4 worm cellular contexts compared by ENCODE assay signal in the genomic region with DNA sequence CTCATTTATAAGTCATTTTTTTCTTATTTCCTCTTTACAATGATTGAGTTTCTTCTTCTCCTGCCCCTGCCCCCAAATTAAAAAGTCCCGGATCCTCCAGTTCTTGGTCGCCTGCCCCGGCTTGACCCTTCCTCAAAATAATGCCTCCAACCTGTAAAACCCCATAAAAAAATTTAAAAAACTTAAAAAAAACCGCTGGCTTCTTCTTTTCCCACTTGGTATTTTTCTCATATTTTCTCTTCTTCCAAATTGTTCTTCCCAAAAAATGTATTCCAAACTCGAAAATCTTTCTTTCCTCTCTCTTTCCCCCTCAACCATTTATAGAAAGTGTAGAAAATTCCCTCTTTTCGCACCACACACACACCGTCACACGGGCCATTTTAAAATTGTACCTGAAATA.
TF ChIP-seq lines count a peak whose summit lies in the region.

No protein-coding gene starts in this region.

TF ChIP-seq in whole organism, L1 larva, 84 proteins besides CTCF, POLR2A, EP300 and RAD21:
- TF ChIP-seq ceh-82 (tag; optimal IDR thresholded peaks at IDR 0.05; lab: Kevin White, UChicago) (peak in 1 of 3 experiments; percentile 9), lsy-2 (tag; optimal IDR thresholded peaks at IDR 0.05; lab: Kevin White, UChicago) (no peak), lin-14 (GFP tag; optimal IDR thresholded peaks at IDR 0.05; lab: Kevin White, UChicago) (peak; percentile 15)

TF ChIP-seq in whole organism, L2 larva, 48 proteins besides CTCF, POLR2A, EP300 and RAD21:
- TF ChIP-seq unc-39 (tag; optimal IDR thresholded peaks at IDR 0.05; lab: Kevin White, UChicago) (no peak), ceh-16 (tag; optimal IDR thresholded peaks at IDR 0.05; lab: Kevin White, UChicago) (no peak), nhr-77 (tag; optimal IDR thresholded peaks at IDR 0.05; lab: Kevin White, UChicago) (peak; percentile 0), elt-1 (tag; optimal IDR thresholded peaks at IDR 0.05; lab: Kevin White, UChicago) (no peak), Y55F3AM.14 (GFP tag; optimal IDR thresholded peaks at IDR 0.05; lab: Kevin White, UChicago) (peak; percentile 62)
TF ChIP-seq in whole organism, L2 larva: peak in this region for 2.

TF ChIP-seq in whole organism, L4 larva, 104 proteins besides CTCF, POLR2A, EP300 and RAD21:
- TF ChIP-seq zip-2 (tag; optimal IDR thresholded peaks at IDR 0.05; lab: Kevin White, UChicago), result no peak
- no peak for TF ChIP-seq daf-19 (GFP tag; conservative IDR thresholded peaks at IDR 0.05; lab: Robert Waterston, UW)
- TF ChIP-seq mep-1 (tag; optimal IDR thresholded peaks at IDR 0.05; lab: Kevin White, UChicago), result no peak
- TF ChIP-seq ctbp-1 (GFP tag; IDR thresholded peaks at IDR 0.05; lab: Robert Waterston, UW), result 0 out of 2 replicates have a peak, but pooled peaks have one; percentile 7
- TF ChIP-seq mxl-2 (GFP tag; conservative IDR thresholded peaks at IDR 0.05; lab: Robert Waterston, UW), result no peak
- peak; percentile 87 for TF ChIP-seq ama-1 (optimal IDR thresholded peaks at IDR 0.05; lab: Kevin White, UChicago)
- no peak for TF ChIP-seq nhr-76 (tag; optimal IDR thresholded peaks at IDR 0.05; lab: Kevin White, UChicago)
- no peak for TF ChIP-seq Y5F2A.4 (GFP tag; optimal IDR thresholded peaks at IDR 0.05; lab: Kevin White, UChicago)
- no peak for TF ChIP-seq daf-8 (GFP tag; IDR thresholded peaks at IDR 0.05; lab: Robert Waterston, UW)
- TF ChIP-seq ceh-44 (GFP tag; IDR thresholded peaks at IDR 0.05; lab: Robert Waterston, UW), result no peak
- no peak for TF ChIP-seq spr-1 (tag; optimal IDR thresholded peaks at IDR 0.05; lab: Kevin White, UChicago)
- no peak for TF ChIP-seq F49E8.2 (tag; optimal IDR thresholded peaks at IDR 0.05; lab: Kevin White, UChicago; ENCODE audit: borderline replicate concordance)
- TF ChIP-seq rbr-2 (tag; optimal IDR thresholded peaks at IDR 0.05; lab: Kevin White, UChicago), result no peak
- no peak for TF ChIP-seq nhr-237 (tag; optimal IDR thresholded peaks at IDR 0.05; lab: Kevin White, UChicago)
- no peak for TF ChIP-seq mes-2 (tag; optimal IDR thresholded peaks at IDR 0.05; lab: Kevin White, UChicago; ENCODE audit: poor library complexity, severe bottlenecking)
- no peak for TF ChIP-seq T26A8.4 (GFP tag; IDR thresholded peaks at IDR 0.05; lab: Robert Waterston, UW)
- no peak for TF ChIP-seq nhr-42 (GFP tag; IDR thresholded peaks at IDR 0.05; lab: Robert Waterston, UW)
- 0 out of 2 replicates have a peak, but pooled peaks have one; percentile 11 for TF ChIP-seq pha-4 (GFP tag; IDR thresholded peaks at IDR 0.05; lab: Robert Waterston, UW)
- no peak for TF ChIP-seq pha-4 (tag; optimal IDR thresholded peaks at IDR 0.05; lab: Kevin White, UChicago)
- TF ChIP-seq madf-9 (GFP tag; conservative IDR thresholded peaks at IDR 0.05; lab: Robert Waterston, UW), result no peak
- TF ChIP-seq F26F4.8 (GFP tag; conservative IDR thresholded peaks at IDR 0.05; lab: Robert Waterston, UW), result no peak
- TF ChIP-seq nhr-48 (tag; optimal IDR thresholded peaks at IDR 0.05; lab: Kevin White, UChicago), result no peak
- TF ChIP-seq aha-1 (tag; lab: Kevin White, UChicago), result peak; percentile 85
- TF ChIP-seq unc-39 (tag; optimal IDR thresholded peaks at IDR 0.05; lab: Kevin White, UChicago), result no peak
- TF ChIP-seq daf-12 (tag; optimal IDR thresholded peaks at IDR 0.05; lab: Kevin White, UChicago), result no peak
- no peak for TF ChIP-seq hmg-1.1 (GFP tag; IDR thresholded peaks at IDR 0.05; lab: Robert Waterston, UW)
- no peak for TF ChIP-seq F37D6.2 (tag; optimal IDR thresholded peaks at IDR 0.05; lab: Kevin White, UChicago)
- TF ChIP-seq egl-27 (tag; optimal IDR thresholded peaks at IDR 0.05; lab: Kevin White, UChicago), result no peak
- TF ChIP-seq lin-38 (GFP tag; IDR thresholded peaks at IDR 0.05; lab: Robert Waterston, UW), result no peak; the same call in 1 of the 2 replicates
- TF ChIP-seq lin-39 (tag; optimal IDR thresholded peaks at IDR 0.05; lab: Kevin White, UChicago), result no peak
- TF ChIP-seq zag-1 (tag; optimal IDR thresholded peaks at IDR 0.05; lab: Kevin White, UChicago), result no peak
- no peak for TF ChIP-seq ces-1 (GFP tag; optimal IDR thresholded peaks at IDR 0.05; lab: Kevin White, UChicago)
- TF ChIP-seq lsy-2 (tag; optimal IDR thresholded peaks at IDR 0.05; lab: Kevin White, UChicago), result no peak
- TF ChIP-seq Y48G9A.11 (GFP tag; IDR thresholded peaks at IDR 0.05; lab: Robert Waterston, UW), result no peak
- TF ChIP-seq tra-1 (GFP tag; IDR thresholded peaks at IDR 0.05; lab: Robert Waterston, UW), result 0 out of 2 replicates have a peak, but pooled peaks have one; percentile 10
- TF ChIP-seq ceh-82 (tag; optimal IDR thresholded peaks at IDR 0.05; lab: Kevin White, UChicago), result no peak
- peak; percentile 2 for TF ChIP-seq nhr-77 (tag; optimal IDR thresholded peaks at IDR 0.05; lab: Kevin White, UChicago)
- no peak for TF ChIP-seq dmd-6 (GFP tag; IDR thresholded peaks at IDR 0.05; lab: Robert Waterston, UW)
- TF ChIP-seq vab-7 (GFP tag; IDR thresholded peaks at IDR 0.05; lab: Robert Waterston, UW), result no peak
- TF ChIP-seq mxl-3 (GFP tag; optimal IDR thresholded peaks at IDR 0.05; lab: Kevin White, UChicago), result no peak
- no peak for TF ChIP-seq F44E2.7 (GFP tag; IDR thresholded peaks at IDR 0.05; lab: Robert Waterston, UW)

TF ChIP-seq in whole organism, young adult, 124 proteins besides CTCF, POLR2A, EP300 and RAD21:
- TF ChIP-seq ama-1 (optimal IDR thresholded peaks at IDR 0.05; lab: Kevin White, UChicago) (no peak), ama-1 (GFP tag; optimal IDR thresholded peaks at IDR 0.05; lab: Kevin White, UChicago) (no peak), atf-7 (tag; optimal IDR thresholded peaks at IDR 0.05; lab: Kevin White, UChicago) (peak; percentile 34), snpc-3.4 (tag; optimal IDR thresholded peaks at IDR 0.05; lab: Kevin White, UChicago) (peak; percentile 7), efl-1 (GFP tag; optimal IDR thresholded peaks at IDR 0.05; lab: Kevin White, UChicago) (no peak), ceh-58 (GFP tag; IDR thresholded peaks at IDR 0.05; lab: Robert Waterston, UW) (no peak), F33H1.4 (GFP tag; IDR thresholded peaks at IDR 0.05; lab: Robert Waterston, UW) (no peak), gei-17 (GFP tag; optimal IDR thresholded peaks at IDR 0.05; lab: Kevin White, UChicago) (no peak), B0336.3 (GFP tag; IDR thresholded peaks at IDR 0.05; lab: Robert Waterston, UW) (no peak; the same call in 1 of the 2 replicates), Y53G8AR.9 (GFP tag; conservative IDR thresholded peaks at IDR 0.05; lab: Robert Waterston, UW) (peak; percentile 43; the same call in 1 of the 2 replicates), attf-6 (GFP tag; IDR thresholded peaks at IDR 0.05; lab: Robert Waterston, UW) (peak; percentile 20; the same call in 1 of the 2 replicates), athp-1 (tag; optimal IDR thresholded peaks at IDR 0.05; lab: Kevin White, UChicago) (peak; percentile 28), akir-1 (GFP tag; optimal IDR thresholded peaks at IDR 0.05; lab: Kevin White, UChicago) (no peak), lin-40 (tag; optimal IDR thresholded peaks at IDR 0.05; lab: Kevin White, UChicago) (no peak), F55B11.4 (tag; optimal IDR thresholded peaks at IDR 0.05; lab: Kevin White, UChicago; ENCODE audit: borderline replicate concordance, insufficient read depth) (no peak), F39B2.1 (GFP tag; IDR thresholded peaks at IDR 0.05; lab: Robert Waterston, UW) (0 out of 2 replicates have a peak, but pooled peaks have one; percentile 20), egrh-3 (GFP tag; IDR thresholded peaks at IDR 0.05; lab: Robert Waterston, UW) (0 out of 2 replicates have a peak, but pooled peaks have one; percentile 9), madf-3 (GFP tag; IDR thresholded peaks at IDR 0.05; lab: Robert Waterston, UW) (0 out of 2 replicates have a peak, but pooled peaks have one; percentile 26), repo-1 (tag; optimal IDR thresholded peaks at IDR 0.05; lab: Kevin White, UChicago) (peak; percentile 43), egl-44 (GFP tag; IDR thresholded peaks at IDR 0.05; lab: Robert Waterston, UW) (no peak), mcd-1 (GFP tag; IDR thresholded peaks at IDR 0.05; lab: Robert Waterston, UW) (0 out of 2 replicates have a peak, but pooled peaks have one; percentile 15), pha-4 (tag; optimal IDR thresholded peaks at IDR 0.05; lab: Kevin White, UChicago) (no peak), mes-4 (tag; optimal IDR thresholded peaks at IDR 0.05; lab: Kevin White, UChicago) (no peak), attf-5 (GFP tag; optimal IDR thresholded peaks at IDR 0.05; lab: Kevin White, UChicago) (peak; percentile 6), sdz-38 (tag; optimal IDR thresholded peaks at IDR 0.05; lab: Kevin White, UChicago) (no peak), ceh-100 (GFP tag; IDR thresholded peaks at IDR 0.05; lab: Robert Waterston, UW) (0 out of 2 replicates have a peak, but pooled peaks have one; percentile 11), ceh-91 (GFP tag; IDR thresholded peaks at IDR 0.05; lab: Robert Waterston, UW) (no peak), Y79H2A.3 (GFP tag; conservative IDR thresholded peaks at IDR 0.05; lab: Robert Waterston, UW) (no peak), let-526 (GFP tag; IDR thresholded peaks at IDR 0.05; lab: Robert Waterston, UW) (no peak), xnd-1 (tag; optimal IDR thresholded peaks at IDR 0.05; lab: Kevin White, UChicago) (peak; percentile 0), pbrm-1 (GFP tag; IDR thresholded peaks at IDR 0.05; lab: Robert Waterston, UW) (no peak), unc-62 (GFP tag; optimal IDR thresholded peaks at IDR 0.05; lab: Kevin White, UChicago) (no peak), ceh-27 (GFP tag; optimal IDR thresholded peaks at IDR 0.05; lab: Kevin White, UChicago) (no peak), lin-26 (GFP tag; IDR thresholded peaks at IDR 0.05; lab: Robert Waterston, UW) (peak; percentile 26; the same call in 1 of the 2 replicates), sptf-2 (GFP tag; optimal IDR thresholded peaks at IDR 0.05; lab: Kevin White, UChicago) (no peak), him-1 (tag; optimal IDR thresholded peaks at IDR 0.05; lab: Kevin White, UChicago) (no peak), somi-1 (GFP tag; optimal IDR thresholded peaks at IDR 0.05; lab: Kevin White, UChicago) (no peak), unc-130 (GFP tag; optimal IDR thresholded peaks at IDR 0.05; lab: Kevin White, UChicago) (no peak), T07F8.4 (tag; optimal IDR thresholded peaks at IDR 0.05; lab: Kevin White, UChicago) (no peak), snpc-4 (GFP tag; optimal IDR thresholded peaks at IDR 0.05; lab: Kevin White, UChicago) (no peak), snpc-4 (tag; optimal IDR thresholded peaks at IDR 0.05; lab: Kevin White, UChicago) (no peak), F57A8.1 (GFP tag; optimal IDR thresholded peaks at IDR 0.05; lab: Kevin White, UChicago) (no peak), Y95B8A.8 (GFP tag; IDR thresholded peaks at IDR 0.05; lab: Robert Waterston, UW) (no peak)
TF ChIP-seq in whole organism, young adult: peak in this region for 14.
